Worm (Caenorhabditis elegans): Measurements from ENCODE around the gene psmd-9.

- TF ChIP-seq med-1 (GFP tag; optimal IDR thresholded peaks at IDR 0.05; ENCODE audit: insufficient read depth) (no peak), ref-1 (GFP tag; conservative IDR thresholded peaks at IDR 0.05) (no peak), klf-2 (GFP tag; conservative IDR thresholded peaks at IDR 0.05) (no peak), cog-1 (tag; optimal IDR thresholded peaks at IDR 0.05) (peak; percentile 64), ztf-29 (GFP tag; IDR thresholded peaks at IDR 0.05) (0 out of 2 replicates have a peak, but pooled peaks have one; percentile 54), T22C8.4 (GFP tag; IDR thresholded peaks at IDR 0.05) (peak; percentile 46; the same call in 1 of the 2 replicates), ztf-23 (GFP tag; IDR thresholded peaks at IDR 0.05) (0 out of 2 replicates have a peak, but pooled peaks have one; percentile 21)
Observed at ce11 chrII:6943299-6944051, 41.6 kb downstream of the psmd-9 start.
